Worm (Caenorhabditis elegans) whole organism, late embryonic: ENCODE measurements around the gene Y48A6B.9.

Experiments
- K02D7.2 ChIP-seq: sonication (generic microtip); optimal IDR thresholded peaks from 2 replicates; lab custom pipeline; 2017; ENCODE audit warnings: mild to moderate bottlenecking, missing genetic modification characterization, missing compliant biosample characterization
- ama-1 ChIP-seq: fragments of 150-350 bp; optimal IDR thresholded peaks from 2 replicates; lab custom pipeline; 2014
- ceh-45 ChIP-seq: fragments of 200-800 bp; sonication (Bioruptor generic); IDR thresholded peaks from 2 replicates; pipeline ENCODE4 v1.3.6; 2022; ENCODE audit warnings: missing genetic modification reagents, missing genetic modification characterization, missing compliant biosample characterization
- ceh-48 ChIP-seq: sonication (generic microtip); optimal IDR thresholded peaks from 2 replicates; lab custom pipeline; 2016; ENCODE audit warnings: missing genetic modification characterization, inconsistent platforms, missing compliant biosample characterization
- ceh-6 ChIP-seq: fragments of 200-800 bp; sonication (Bioruptor generic); optimal IDR thresholded peaks from 2 replicates; lab custom pipeline; 2018; ENCODE audit warnings: mild to moderate bottlenecking, missing genetic modification characterization, missing compliant biosample characterization
- ceh-9 ChIP-seq: sonication (generic microtip); optimal IDR thresholded peaks from 2 replicates; lab custom pipeline; 2016; ENCODE audit warnings: mild to moderate bottlenecking, missing genetic modification characterization, inconsistent platforms, missing compliant biosample characterization
- elt-2 ChIP-seq: sonication (generic microtip); optimal IDR thresholded peaks from 2 replicates; lab custom pipeline; 2016; ENCODE audit warnings: missing genetic modification reagents, missing genetic modification characterization, missing compliant biosample characterization
- eyg-1 ChIP-seq: sonication (generic microtip); optimal IDR thresholded peaks from 2 replicates; lab custom pipeline; 2016; ENCODE audit warnings: missing genotype, missing genetic modification characterization, missing compliant biosample characterization

DNA sequence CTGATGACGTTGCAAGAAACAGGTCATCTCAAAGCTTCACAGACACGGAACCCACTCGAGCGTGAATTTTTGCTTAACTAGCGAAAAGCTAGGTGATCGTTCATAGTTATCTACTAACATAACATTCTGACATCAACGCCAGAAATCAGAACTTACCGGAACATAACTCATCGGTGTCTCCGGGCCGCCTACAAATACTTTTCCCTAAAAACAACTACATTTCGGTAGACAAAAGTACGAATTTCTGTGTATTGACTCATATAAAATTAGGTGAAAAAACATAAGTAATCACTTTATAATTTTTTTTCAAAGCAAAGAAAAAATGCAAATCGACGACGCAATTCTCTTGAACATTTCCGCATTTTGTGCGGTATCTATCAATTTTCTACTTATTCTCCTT lies 41.2 kb downstream of the Y48A6B.9 start, which contains the start of gene str-261:
- no peak for TF ChIP-seq elt-2 (tag; lab: Kevin White, UChicago)
- TF ChIP-seq ceh-45, result no peak
- TF ChIP-seq ama-1 (lab: Kevin White, UChicago), result no peak
- TF ChIP-seq eyg-1, result no peak
- TF ChIP-seq K02D7.2 (tag; lab: Kevin White, UChicago), result no peak
- no peak for TF ChIP-seq ceh-48 (tag; lab: Kevin White, UChicago)
- no peak for TF ChIP-seq ceh-9 (tag; lab: Kevin White, UChicago)
- no peak for TF ChIP-seq ceh-6 (GFP tag; lab: Kevin White, UChicago)
